Fruit fly (Drosophila melanogaster) whole organism, embryonic: ENCODE results near the gene Pgm1.

Source experiments
- BEAF-32 ChIP-seq: fragments of 200-800 bp; sonication (Bioruptor generic); optimal IDR thresholded peaks from 3 replicates; lab custom pipeline; 2017; ENCODE audit warnings: missing biosample characterization, missing genetic modification characterization, mild to moderate bottlenecking, moderate library complexity, missing genetic modification reagents
- CG10267 ChIP-seq: fragments of 200-800 bp; sonication (Bioruptor generic); optimal IDR thresholded peaks from 2 replicates; lab custom pipeline; 2018; ENCODE audit warnings: missing biosample characterization, mild to moderate bottlenecking, missing genetic modification characterization, moderate library complexity
- CG11456 ChIP-seq: fragments of 200-800 bp; sonication (Bioruptor generic); IDR thresholded peaks from 3 replicates; pipeline ENCODE4 v1.3.6; 2022; ENCODE audit warnings: missing biosample characterization, missing genetic modification characterization
- CG11723 ChIP-seq: fragments of 200-800 bp; sonication (Bioruptor generic); optimal IDR thresholded peaks from 2 replicates; lab custom pipeline; 2017; ENCODE audit warnings: missing biosample characterization, mild to moderate bottlenecking, missing genetic modification characterization
- CG12744 ChIP-seq: fragments of 200-800 bp; sonication (Bioruptor generic); optimal IDR thresholded peaks from 2 replicates; lab custom pipeline; 2016; ENCODE audit warnings: missing biosample characterization, missing genetic modification characterization
- CG13296 ChIP-seq: fragments of 200-800 bp; sonication (Bioruptor generic); optimal IDR thresholded peaks from 3 replicates; lab custom pipeline; 2018; ENCODE audit warnings: missing biosample characterization, mild to moderate bottlenecking, missing genetic modification characterization
- CG13624 ChIP-seq: fragments of 200-800 bp; sonication (Bioruptor generic); optimal IDR thresholded peaks from 2 replicates; lab custom pipeline; 2016; ENCODE audit warnings: missing biosample characterization, missing genetic modification characterization
- CG14050 ChIP-seq: fragments of 200-800 bp; sonication (Bioruptor generic); IDR thresholded peaks from 3 replicates; pipeline ENCODE4 v1.3.6; 2022; ENCODE audit warnings: missing biosample characterization, missing genetic modification characterization
- CG1529 ChIP-seq: fragments of 200-800 bp; sonication (Bioruptor generic); optimal IDR thresholded peaks from 3 replicates; lab custom pipeline; 2018; ENCODE audit warnings: missing biosample characterization, missing genetic modification characterization
- CG1602 ChIP-seq: fragments of 200-800 bp; sonication (Bioruptor generic); optimal IDR thresholded peaks from 3 replicates; lab custom pipeline; 2016; ENCODE audit warnings: missing biosample characterization, missing genetic modification characterization
- CG1603 ChIP-seq: fragments of 200-800 bp; sonication (Bioruptor generic); optimal IDR thresholded peaks from 2 replicates; lab custom pipeline; 2019; ENCODE audit warnings: missing biosample characterization, mild to moderate bottlenecking, missing genetic modification characterization, moderate library complexity
- CG1647 ChIP-seq: fragments of 200-800 bp; sonication (Bioruptor generic); optimal IDR thresholded peaks from 3 replicates; lab custom pipeline; 2016; ENCODE audit warnings: missing biosample characterization, missing genetic modification characterization
- CG17359 ChIP-seq: fragments of 200-800 bp; sonication (Bioruptor generic); optimal IDR thresholded peaks from 3 replicates; lab custom pipeline; 2018; ENCODE audit warnings: missing biosample characterization, mild to moderate bottlenecking, missing genetic modification characterization, moderate library complexity
- CG17361 ChIP-seq: fragments of 200-800 bp; sonication (Bioruptor generic); IDR thresholded peaks from 3 replicates; pipeline ENCODE4 v1.3.6; 2022; ENCODE audit warnings: missing biosample characterization, missing genetic modification characterization
- CG17385 ChIP-seq: fragments of 200-800 bp; sonication (Bioruptor generic); optimal IDR thresholded peaks from 3 replicates; lab custom pipeline; 2018; ENCODE audit warnings: missing biosample characterization, mild to moderate bottlenecking, missing genetic modification characterization
- CG18599 ChIP-seq: fragments of 200-800 bp; sonication (Bioruptor generic); optimal IDR thresholded peaks from 3 replicates; lab custom pipeline; 2017; ENCODE audit warnings: missing biosample characterization, missing genetic modification characterization, mild to moderate bottlenecking, moderate library complexity, missing genetic modification reagents
- CG18619 ChIP-seq: fragments of 200-800 bp; sonication (Bioruptor generic); optimal IDR thresholded peaks from 3 replicates; lab custom pipeline; 2017; ENCODE audit warnings: missing biosample characterization, mild to moderate bottlenecking, missing genetic modification characterization
- CG2120 ChIP-seq: fragments of 200-800 bp; sonication (Bioruptor generic); optimal IDR thresholded peaks from 3 replicates; lab custom pipeline; 2016; ENCODE audit warnings: missing biosample characterization, missing genetic modification characterization
- CG3163 ChIP-seq: fragments of 200-800 bp; sonication (Bioruptor generic); optimal IDR thresholded peaks from 3 replicates; lab custom pipeline; 2016; ENCODE audit warnings: missing biosample characterization, missing genetic modification characterization
- CG32532 ChIP-seq: fragments of 200-800 bp; sonication (Bioruptor generic); IDR thresholded peaks from 2 replicates; pipeline ENCODE4 v1.3.6; 2022; ENCODE audit warnings: missing biosample characterization, missing genetic modification characterization
- CG4424 ChIP-seq: fragments of 200-800 bp; sonication (Bioruptor generic); optimal IDR thresholded peaks from 3 replicates; lab custom pipeline; 2016; ENCODE audit warnings: missing biosample characterization, missing genetic modification characterization
- CG4617 ChIP-seq: fragments of 200-800 bp; sonication (Bioruptor generic); optimal IDR thresholded peaks from 3 replicates; lab custom pipeline; 2016; ENCODE audit warnings: missing biosample characterization, missing genetic modification characterization, borderline replicate concordance
- CG7357 ChIP-seq: fragments of 200-800 bp; sonication (Bioruptor generic); IDR thresholded peaks from 3 replicates; pipeline ENCODE4 v1.3.6; 2022; ENCODE audit warnings: missing biosample characterization, missing genetic modification characterization
- CG7839 ChIP-seq: fragments of 200-800 bp; sonication (Bioruptor generic); optimal IDR thresholded peaks from 3 replicates; lab custom pipeline; 2018; ENCODE audit warnings: missing biosample characterization, mild to moderate bottlenecking, missing genetic modification characterization, moderate library complexity
- CG7928 ChIP-seq: fragments of 200-800 bp; sonication (Bioruptor generic); optimal IDR thresholded peaks from 2 replicates; lab custom pipeline; 2017; ENCODE audit warnings: missing biosample characterization, mild to moderate bottlenecking, missing genetic modification characterization
- CG8290 ChIP-seq, 3 experiments: fragments of 200-800 bp; sonication (Bioruptor generic); optimal IDR thresholded peaks; 2 replicates each; lab custom pipeline; 2016 to 2019; ENCODE audit warnings: missing biosample characterization in 3 of 3, missing genetic modification characterization in 3 of 3, mild to moderate bottlenecking in 2 of 3, moderate library complexity in 1 of 3
- D19A ChIP-seq: fragments of 200-800 bp; optimal IDR thresholded peaks from 3 replicates; lab custom pipeline; 2019; ENCODE audit warnings: missing biosample characterization, mild to moderate bottlenecking, missing genetic modification characterization, moderate library complexity
- Dref ChIP-seq: fragments of 200-800 bp; sonication (Bioruptor generic); IDR thresholded peaks from 2 replicates; pipeline ENCODE4 v1.3.6; 2022; ENCODE audit warnings: missing biosample characterization, missing genetic modification characterization
- Eip74EF ChIP-seq, 2 experiments: fragments of 200-800 bp in 1 of 2; fragments of >200 bp in 1 of 2; sonication (Bioruptor generic) in 1 of 2; optimal IDR thresholded peaks; 2 replicates each; lab custom pipeline; 2017 to 2019; ENCODE audit warnings: missing biosample characterization in 2 of 2, missing genetic modification characterization in 2 of 2, mild to moderate bottlenecking in 1 of 2, moderate library complexity in 1 of 2
- Elba2 ChIP-seq: fragments of 200-800 bp; sonication (Bioruptor generic); optimal IDR thresholded peaks from 3 replicates; lab custom pipeline; 2016; ENCODE audit warnings: missing biosample characterization, missing genetic modification characterization
- Gug ChIP-seq: fragments of 200-800 bp; sonication (Bioruptor generic); IDR thresholded peaks from 4 replicates; pipeline ENCODE4 v1.3.6; 2022; ENCODE audit warnings: missing biosample characterization, missing genetic modification characterization
- Oli ChIP-seq: fragments of 200-800 bp; sonication (Bioruptor generic); optimal IDR thresholded peaks from 2 replicates; lab custom pipeline; 2018; ENCODE audit warnings: missing biosample characterization, mild to moderate bottlenecking, missing genetic modification characterization, moderate library complexity
- ac ChIP-seq: fragments of 200-800 bp; sonication (Bioruptor generic); optimal IDR thresholded peaks from 3 replicates; lab custom pipeline; 2017; ENCODE audit warnings: missing biosample characterization, mild to moderate bottlenecking, missing genetic modification characterization
- ara ChIP-seq: fragments of 200-800 bp; sonication (Bioruptor generic); IDR thresholded peaks from 2 replicates; pipeline ENCODE4 v1.3.6; 2022; ENCODE audit warnings: missing biosample characterization, missing genetic modification characterization
- bbx ChIP-seq: fragments of 200-800 bp; sonication (Bioruptor generic); IDR thresholded peaks from 2 replicates; pipeline ENCODE4 v1.3.6; 2022; ENCODE audit warnings: missing biosample characterization, missing genetic modification characterization; ENCODE audit not compliant: partially characterized antibody
- bcd ChIP-seq: fragments of 200-800 bp; sonication (Bioruptor generic); optimal IDR thresholded peaks from 2 replicates; lab custom pipeline; 2017; ENCODE audit warnings: missing biosample characterization, mild to moderate bottlenecking, missing genetic modification characterization
- dati ChIP-seq: fragments of 200-800 bp; sonication (Bioruptor generic); IDR thresholded peaks from 2 replicates; pipeline ENCODE4 v1.3.6; 2022; ENCODE audit warnings: missing biosample characterization, missing genetic modification characterization
- esg ChIP-seq: fragments of 200-800 bp; sonication (Bioruptor generic); conservative IDR thresholded peaks from 2 replicates; pipeline ENCODE4 v1.3.6; 2022; ENCODE audit warnings: missing biosample characterization, missing genetic modification characterization
- gt ChIP-seq: fragments of 200-800 bp; sonication (Bioruptor generic); IDR thresholded peaks from 2 replicates; pipeline ENCODE4 v1.3.6; 2022; ENCODE audit warnings: missing biosample characterization, missing genetic modification characterization
- jigr1 ChIP-seq: fragments of 200-800 bp; sonication (Bioruptor generic); IDR thresholded peaks from 3 replicates; pipeline ENCODE4 v1.3.6; 2022; ENCODE audit warnings: missing biosample characterization, missing genetic modification characterization
- lab ChIP-seq: fragments of 200-800 bp; sonication (Bioruptor generic); optimal IDR thresholded peaks from 3 replicates; lab custom pipeline; 2017; ENCODE audit warnings: missing biosample characterization, missing genetic modification characterization, mild to moderate bottlenecking, moderate library complexity, missing genetic modification reagents
- mam ChIP-seq: fragments of 200-800 bp; sonication (Bioruptor generic); optimal IDR thresholded peaks from 3 replicates; lab custom pipeline; 2016; ENCODE audit warnings: missing biosample characterization, missing genetic modification characterization
- nerfin-1 ChIP-seq: fragments of 200-800 bp; sonication (Bioruptor generic); optimal IDR thresholded peaks from 3 replicates; lab custom pipeline; 2019; ENCODE audit warnings: missing biosample characterization, mild to moderate bottlenecking, missing genetic modification characterization, moderate library complexity
- org-1 ChIP-seq: fragments of 200-800 bp; sonication (Bioruptor generic); optimal IDR thresholded peaks from 2 replicates; lab custom pipeline; 2017; ENCODE audit warnings: missing biosample characterization, missing genetic modification characterization
- ro ChIP-seq: fragments of 200-800 bp; sonication (Bioruptor generic); IDR thresholded peaks from 2 replicates; pipeline ENCODE4 v1.3.6; 2022; ENCODE audit warnings: missing biosample characterization, missing genetic modification characterization
- row ChIP-seq: fragments of 200-800 bp; sonication (Bioruptor generic); IDR thresholded peaks from 3 replicates; pipeline ENCODE4 v1.3.6; 2022; ENCODE audit warnings: missing biosample characterization, missing genetic modification characterization
- seq ChIP-seq: fragments of 200-800 bp; sonication (Bioruptor generic); IDR thresholded peaks from 2 replicates; pipeline ENCODE4 v1.3.6; 2022; ENCODE audit warnings: missing biosample characterization, missing genetic modification characterization
- so ChIP-seq: fragments of 200-800 bp; sonication (Bioruptor generic); IDR thresholded peaks from 3 replicates; pipeline ENCODE4 v1.3.6; 2022; ENCODE audit warnings: missing biosample characterization, missing genetic modification characterization
- sqz ChIP-seq: fragments of 200-800 bp; sonication (Bioruptor generic); optimal IDR thresholded peaks from 3 replicates; lab custom pipeline; 2018; ENCODE audit warnings: missing biosample characterization, mild to moderate bottlenecking, missing genetic modification characterization
- tio ChIP-seq: fragments of 200-800 bp; sonication (Bioruptor generic); optimal IDR thresholded peaks from 2 replicates; lab custom pipeline; 2017; ENCODE audit warnings: missing biosample characterization, missing genetic modification characterization, inconsistent platforms
- twi ChIP-seq: fragments of 200-800 bp; optimal IDR thresholded peaks from 2 replicates; lab custom pipeline; 2019; ENCODE audit warnings: missing biosample characterization, mild to moderate bottlenecking, missing genetic modification characterization, moderate library complexity

Gene Pgm1

DNA sequence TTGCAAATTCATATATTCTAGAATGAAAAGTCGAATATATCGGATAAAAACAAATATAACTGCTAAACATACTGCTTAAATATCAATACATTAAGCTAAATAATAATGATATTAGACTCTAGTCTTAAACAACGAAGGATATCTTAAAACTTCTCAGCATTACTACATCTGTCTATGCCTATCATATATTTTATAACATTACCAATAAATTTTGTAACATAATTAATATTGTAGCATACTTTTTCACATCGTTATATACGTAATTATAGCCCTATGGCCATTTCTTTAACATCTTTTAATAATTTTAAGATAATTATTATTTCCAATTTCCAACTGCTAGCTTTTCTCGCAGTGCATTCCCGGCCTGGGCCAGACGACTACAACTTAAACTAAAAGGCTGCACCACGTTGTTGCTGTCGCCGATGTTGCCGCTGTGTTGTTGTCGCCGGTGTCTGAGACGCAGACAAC lies 44.5 kb upstream of the Pgm1 start (continued):
- peak; percentile 40 for TF ChIP-seq CG4424
- peak; percentile 20 for TF ChIP-seq CG10267 (tag; lab: Kevin White, UChicago)
- TF ChIP-seq CG4617 (GFP tag; lab: Kevin White, UChicago) = no peak
- no peak for TF ChIP-seq dati (GFP tag; lab: Robert Waterston, UW)
- TF ChIP-seq CG3163 (GFP tag; lab: Kevin White, UChicago) = no peak
- TF ChIP-seq sqz = no peak
- no peak for TF ChIP-seq mam
- peak; percentile 44 for TF ChIP-seq CG18599 (GFP tag; lab: Kevin White, UChicago)
- TF ChIP-seq CG7357 (GFP tag; lab: Robert Waterston, UW) = no peak
- TF ChIP-seq CG12744 (GFP tag; lab: Kevin White, UChicago) = no peak
- peak; percentile 59 for TF ChIP-seq tio
- peak; percentile 59 for TF ChIP-seq Oli (tag; lab: Kevin White, UChicago)
- TF ChIP-seq Elba2 = no peak
- TF ChIP-seq CG1529 (GFP tag; lab: Kevin White, UChicago) = peak; percentile 32
- peak; percentile 80 for TF ChIP-seq CG17361 (GFP tag; lab: Robert Waterston, UW)
- no peak for TF ChIP-seq Dref (GFP tag; lab: Robert Waterston, UW)
- no peak for TF ChIP-seq CG32532
- TF ChIP-seq org-1 (GFP tag; lab: Kevin White, UChicago) = peak; percentile 26
- TF ChIP-seq twi = peak; percentile 7
- peak; percentile 14 for TF ChIP-seq CG11723 (GFP tag; lab: Kevin White, UChicago)
- TF ChIP-seq nerfin-1 (tag; lab: Kevin White, UChicago) = peak; percentile 0
- no peak for TF ChIP-seq CG7928
- no peak for TF ChIP-seq so (GFP tag; lab: Robert Waterston, UW)
- TF ChIP-seq ara (GFP tag; lab: Robert Waterston, UW) = no peak
- peak; percentile 31 for TF ChIP-seq CG17359
- TF ChIP-seq CG1647 = no peak
- TF ChIP-seq D19A (tag; lab: Kevin White, UChicago) = peak; percentile 21
- TF ChIP-seq jigr1 (GFP tag; lab: Robert Waterston, UW) = no peak
- TF ChIP-seq CG13624 (GFP tag; lab: Kevin White, UChicago) = no peak
- TF ChIP-seq CG7839 (tag; lab: Kevin White, UChicago) = peak; percentile 61
- TF ChIP-seq CG11456 (GFP tag; lab: Robert Waterston, UW) = no peak
- TF ChIP-seq bcd (GFP tag; lab: Kevin White, UChicago) = peak; percentile 24
- TF ChIP-seq BEAF-32 (GFP tag; lab: Kevin White, UChicago) = no peak
- TF ChIP-seq CG1603 (tag; lab: Kevin White, UChicago) = no peak
- TF ChIP-seq CG2120 (GFP tag; lab: Kevin White, UChicago) = peak; percentile 2
- TF ChIP-seq Eip74EF (GFP tag; optimal IDR thresholded peaks at IDR 0.05; lab: Kevin White, UChicago) = peak in 1 of 2 experiments; percentile 3
- TF ChIP-seq ac (GFP tag; lab: Kevin White, UChicago) = no peak
- peak; percentile 37 for TF ChIP-seq CG18619 (GFP tag; lab: Kevin White, UChicago)
- TF ChIP-seq bbx (GFP tag; lab: Robert Waterston, UW) = no peak
- no peak for TF ChIP-seq gt (GFP tag; lab: Robert Waterston, UW)
- no peak for TF ChIP-seq ro (GFP tag; lab: Robert Waterston, UW)
- TF ChIP-seq CG13296 (GFP tag; lab: Kevin White, UChicago) = no peak
- no peak for TF ChIP-seq seq (GFP tag; lab: Robert Waterston, UW)
- TF ChIP-seq CG8290 (GFP tag; optimal IDR thresholded peaks at IDR 0.05; lab: Kevin White, UChicago) = no peak
- TF ChIP-seq CG8290 (tag; optimal IDR thresholded peaks at IDR 0.05; lab: Kevin White, UChicago) = no peak
- TF ChIP-seq CG17385 (GFP tag; lab: Kevin White, UChicago) = peak; percentile 35
- TF ChIP-seq CG1602 = peak; percentile 19
- TF ChIP-seq CG14050 (GFP tag; lab: Robert Waterston, UW) = no peak
- TF ChIP-seq row (GFP tag; lab: Robert Waterston, UW) = peak; percentile 46; the same call in 2 of the 3 replicates
- TF ChIP-seq Gug (GFP tag; lab: Robert Waterston, UW) = no peak
- TF ChIP-seq lab (GFP tag; lab: Kevin White, UChicago) = peak; percentile 11
- no peak for TF ChIP-seq esg (GFP tag; lab: Robert Waterston, UW)
